Worm (Caenorhabditis elegans): ENCODE results near the gene elb-1.

The elb-1 gene

ce11 chrIII:11694975-11695374, 24.3 kb downstream of the elb-1 start, which contains the start of gene Y41C4A.22:
Gene Y41C4A.22 (plus strand): TSS chrIII:11695275.
- TF ChIP-seq mes-2 (tag; optimal IDR thresholded peaks at IDR 0.05; ENCODE audit: poor library complexity, severe bottlenecking) (peak; percentile 12), ZK337.2 (GFP tag; IDR thresholded peaks at IDR 0.05) (0 out of 2 replicates have a peak, but pooled peaks have one; percentile 3), gei-8 (GFP tag; optimal IDR thresholded peaks at IDR 0.05) (no peak)

- TF ChIP-seq dve-1 (tag; optimal IDR thresholded peaks at IDR 0.05; ENCODE audit: insufficient read depth) = peak; percentile 25
- TF ChIP-seq arid-1 (GFP tag; conservative IDR thresholded peaks at IDR 0.05) = peak; percentile 22; the same call in 1 of the 2 replicates
- peak; percentile 26; the same call in 1 of the 2 replicates for TF ChIP-seq pha-4 (GFP tag; IDR thresholded peaks at IDR 0.05)
- TF ChIP-seq pha-4 (tag; optimal IDR thresholded peaks at IDR 0.05) = no peak
- TF ChIP-seq nhr-102 (tag; optimal IDR thresholded peaks at IDR 0.05) = peak; percentile 60
- peak; percentile 48; the same call in 1 of the 2 replicates for TF ChIP-seq nhr-42 (GFP tag; IDR thresholded peaks at IDR 0.05)
- peak; percentile 64 for TF ChIP-seq gei-8 (GFP tag; optimal IDR thresholded peaks at IDR 0.05)
- peak in 1 of 2 experiments; percentile 79 for TF ChIP-seq hif-1 (tag; optimal IDR thresholded peaks at IDR 0.05)
- no peak for TF ChIP-seq daf-19 (GFP tag; conservative IDR thresholded peaks at IDR 0.05)
- TF ChIP-seq Y75B8A.6 (GFP tag; IDR thresholded peaks at IDR 0.05) = peak; percentile 9; the same call in 1 of the 2 replicates
- TF ChIP-seq unc-62 (GFP tag; optimal IDR thresholded peaks at IDR 0.05 in 1 of 2) = peak in 1 of 2 experiments; percentile 24
- no peak for TF ChIP-seq unc-62 (tag; optimal IDR thresholded peaks at IDR 0.05)
- TF ChIP-seq madf-5 (GFP tag; IDR thresholded peaks at IDR 0.05) = peak in 1 of 2 experiments; percentile 70; a peak in 1 of 4 replicates
- TF ChIP-seq vab-7 (GFP tag; IDR thresholded peaks at IDR 0.05) = peak; percentile 53; the same call in 1 of the 2 replicates
- TF ChIP-seq zfp-3 (GFP tag; conservative IDR thresholded peaks at IDR 0.05) = peak; percentile 58; the same call in 1 of the 2 replicates
- TF ChIP-seq Y48G9A.11 (GFP tag; IDR thresholded peaks at IDR 0.05) = peak; percentile 67; the same call in 1 of the 2 replicates
- no peak for TF ChIP-seq F10B5.3 (tag; optimal IDR thresholded peaks at IDR 0.05)
- TF ChIP-seq ctbp-1 (GFP tag; IDR thresholded peaks at IDR 0.05) = peak; percentile 68; the same call in 1 of the 2 replicates
- TF ChIP-seq T26A8.4 (GFP tag; IDR thresholded peaks at IDR 0.05) = peak; percentile 46
- TF ChIP-seq spr-1 (tag; optimal IDR thresholded peaks at IDR 0.05) = no peak
- TF ChIP-seq cey-2 (tag; optimal IDR thresholded peaks at IDR 0.05; ENCODE audit: borderline replicate concordance, insufficient read depth) = no peak
- peak; percentile 43 for TF ChIP-seq nhr-48 (tag; optimal IDR thresholded peaks at IDR 0.05)
- TF ChIP-seq aha-1 (tag) = peak; percentile 63
- no peak for TF ChIP-seq ceh-44 (GFP tag; IDR thresholded peaks at IDR 0.05)
- 0 out of 2 replicates have a peak, but pooled peaks have one; percentile 40 for TF ChIP-seq dmd-9 (GFP tag; IDR thresholded peaks at IDR 0.05)
- peak; percentile 33; the same call in 1 of the 2 replicates for TF ChIP-seq php-3 (GFP tag; IDR thresholded peaks at IDR 0.05)
- TF ChIP-seq nhr-76 (tag; optimal IDR thresholded peaks at IDR 0.05) = no peak
- 0 out of 2 replicates have a peak, but pooled peaks have one; percentile 11 for TF ChIP-seq lin-1 (GFP tag; IDR thresholded peaks at IDR 0.05)
- no peak for TF ChIP-seq daf-16 (GFP tag; optimal IDR thresholded peaks at IDR 0.05)
- TF ChIP-seq daf-16 (tag; optimal IDR thresholded peaks at IDR 0.05) = peak; percentile 13
- TF ChIP-seq egl-43 (GFP tag; IDR thresholded peaks at IDR 0.05) = 0 out of 2 replicates have a peak, but pooled peaks have one; percentile 31
- TF ChIP-seq mep-1 (tag; optimal IDR thresholded peaks at IDR 0.05) = no peak
- TF ChIP-seq nhr-25 (tag; optimal IDR thresholded peaks at IDR 0.05; ENCODE audit: borderline replicate concordance, insufficient read depth) = peak; percentile 36
- peak; percentile 22; the same call in 1 of the 2 replicates for TF ChIP-seq lim-7 (GFP tag; IDR thresholded peaks at IDR 0.05)
- peak; percentile 21 for TF ChIP-seq spr-3 (GFP tag; optimal IDR thresholded peaks at IDR 0.05)
- 0 out of 2 replicates have a peak, but pooled peaks have one; percentile 34 for TF ChIP-seq F26F4.8 (GFP tag; conservative IDR thresholded peaks at IDR 0.05)
- no peak for TF ChIP-seq nhr-6 (tag; optimal IDR thresholded peaks at IDR 0.05)
Observed at ce11 chrIII:11694506-11694947, 24.7 kb downstream of the elb-1 start.

Measured in whole organism, L4 larva.